Fruit fly (Drosophila melanogaster) whole organism, adult: ENCODE measurements around the gene Ssadh.

Source experiments
- CG11617 ChIP-seq: fragments of 200-800 bp; sonication (Bioruptor generic); optimal IDR thresholded peaks from 2 replicates; lab custom pipeline; 2017; ENCODE audit warnings: mild to moderate bottlenecking, missing biosample characterization, missing genetic modification reagents, missing genetic modification characterization
- CG12768 ChIP-seq: fragments of 200-800 bp; sonication (Bioruptor generic); optimal IDR thresholded peaks from 2 replicates; lab custom pipeline; 2017; ENCODE audit warnings: missing biosample characterization, missing genetic modification characterization, mild to moderate bottlenecking, moderate library complexity, missing genetic modification reagents
- CG14711 ChIP-seq: fragments of 200-800 bp; sonication (Bioruptor generic); optimal IDR thresholded peaks from 2 replicates; lab custom pipeline; 2018; ENCODE audit warnings: missing biosample characterization, mild to moderate bottlenecking, missing genetic modification characterization, moderate library complexity
- CG1620 ChIP-seq: fragments of 200-800 bp; sonication (Bioruptor generic); optimal IDR thresholded peaks from 2 replicates; lab custom pipeline; 2016; ENCODE audit warnings: missing biosample characterization, missing genetic modification characterization
- CG33017 ChIP-seq: fragments of 200-800 bp; sonication (Bioruptor generic); optimal IDR thresholded peaks from 2 replicates; lab custom pipeline; 2018; ENCODE audit warnings: missing biosample characterization, mild to moderate bottlenecking, missing genetic modification characterization, moderate library complexity
- CG7101 ChIP-seq: fragments of 200-800 bp; sonication (Bioruptor generic); optimal IDR thresholded peaks from 2 replicates; lab custom pipeline; 2018; ENCODE audit warnings: missing biosample characterization, mild to moderate bottlenecking, missing genetic modification characterization, moderate library complexity
- Hr96 ChIP-seq: fragments of 200-800 bp; sonication (Bioruptor generic); optimal IDR thresholded peaks from 2 replicates; lab custom pipeline; 2016; ENCODE audit warnings: missing biosample characterization, missing genetic modification characterization
- Mnt ChIP-seq: fragments of 200-800 bp; sonication (Bioruptor generic); optimal IDR thresholded peaks from 2 replicates; lab custom pipeline; 2016; ENCODE audit warnings: missing biosample characterization, mild to moderate bottlenecking, missing genetic modification characterization
- bab1 ChIP-seq: fragments of 200-800 bp; sonication (Bioruptor generic); optimal IDR thresholded peaks from 3 replicates; lab custom pipeline; 2019; ENCODE audit warnings: missing biosample characterization, mild to moderate bottlenecking, missing genetic modification characterization, moderate library complexity
- cnc ChIP-seq, 2 experiments: fragments of >200 bp; optimal IDR thresholded peaks; 2 replicates each; lab custom pipeline; 2017
- kay ChIP-seq: fragments of 200-800 bp; sonication (Bioruptor generic); peaks from one replicate; lab custom pipeline; 2016; ENCODE audit warnings: missing biosample characterization, missing genetic modification characterization, borderline replicate concordance
- pad ChIP-seq: fragments of 200-800 bp; sonication (Bioruptor generic); optimal IDR thresholded peaks from 3 replicates; lab custom pipeline; 2017; ENCODE audit warnings: missing biosample characterization, missing genetic modification characterization, mild to moderate bottlenecking, moderate library complexity, missing genetic modification reagents
- tj ChIP-seq: fragments of 200-800 bp; sonication (Bioruptor generic); optimal IDR thresholded peaks from 3 replicates; lab custom pipeline; 2017; ENCODE audit warnings: missing biosample characterization, mild to moderate bottlenecking, missing genetic modification characterization, moderate library complexity

- TF ChIP-seq CG1620 (GFP tag; lab: Kevin White, UChicago) (no peak), CG33017 (tag; lab: Kevin White, UChicago) (no peak), CG11617 (GFP tag; lab: Kevin White, UChicago) (no peak), Hr96 (no peak), CG7101 (tag; lab: Kevin White, UChicago) (no peak), CG14711 (tag; lab: Kevin White, UChicago) (no peak), kay (GFP tag; lab: Kevin White, UChicago) (no peak), Mnt (GFP tag; lab: Kevin White, UChicago) (no peak), tj (no peak), CG12768 (GFP tag; lab: Kevin White, UChicago) (no peak), pad (GFP tag; lab: Kevin White, UChicago) (no peak), cnc (optimal IDR thresholded peaks at IDR 0.05; lab: Kevin White, UChicago) (no peak), bab1 (GFP tag; lab: Kevin White, UChicago) (no peak)
These were observed 35.2 kb downstream of the Ssadh start for dm6 chr3R:25591500-25591899.
